Worm (Caenorhabditis elegans) whole organism, L1 larva: Measurements from ENCODE around the gene tsp-1.

Source experiments
- Y116A8C.19 ChIP-seq: sonication (generic microtip); optimal IDR thresholded peaks from 2 replicates; lab custom pipeline; 2016; ENCODE audit warnings: missing compliant biosample characterization, missing genetic modification characterization, borderline replicate concordance
- aha-1 ChIP-seq: fragments of 150-350 bp; optimal IDR thresholded peaks from 2 replicates; lab custom pipeline; 2014; ENCODE audit warnings: missing biosample characterization, missing genetic modification characterization
- alr-1 ChIP-seq: fragments of 200-800 bp; sonication (Bioruptor generic); optimal IDR thresholded peaks from 2 replicates; lab custom pipeline; 2018; ENCODE audit warnings: borderline replicate concordance, mild to moderate bottlenecking, missing genetic modification characterization, missing compliant biosample characterization
- aly-2 ChIP-seq: fragments of 150-350 bp; optimal IDR thresholded peaks from 2 replicates; lab custom pipeline; 2014; ENCODE audit warnings: missing biosample characterization, missing genetic modification characterization
- blmp-1 ChIP-seq: fragments of 150-350 bp; optimal IDR thresholded peaks from 2 replicates; lab custom pipeline; 2014; ENCODE audit warnings: missing biosample characterization, missing genetic modification characterization
- ceh-63 ChIP-seq: fragments of 200-800 bp; sonication (Bioruptor generic); optimal IDR thresholded peaks from 2 replicates; lab custom pipeline; 2018; ENCODE audit warnings: mild to moderate bottlenecking, missing genetic modification characterization, missing compliant biosample characterization
- ceh-82 ChIP-seq, 3 experiments: fragments of 150-350 bp in 1 of 3; sonication (generic microtip) in 2 of 3; optimal IDR thresholded peaks; 2 replicates each; lab custom pipeline; 2014 to 2017; ENCODE audit warnings: missing biosample characterization in 3 of 3, missing genetic modification characterization in 3 of 3
- dpl-1 ChIP-seq, 3 experiments: fragments of 150-350 bp in 2 of 3; sonication (generic microtip) in 1 of 3; optimal IDR thresholded peaks; 2 replicates each; lab custom pipeline; 2014 to 2017; ENCODE audit warnings: missing biosample characterization in 3 of 3, missing genetic modification characterization in 3 of 3, missing genetic modification reagents in 3 of 3
- efl-1 ChIP-seq, 4 experiments: fragments of 150-350 bp; optimal IDR thresholded peaks in 3 of 4; peaks in 1 of 4; 1 replicate in 1 of 4; 2 replicates in 3 of 4; lab custom pipeline; 2014; ENCODE audit warnings: missing biosample characterization in 2 of 4, missing genetic modification characterization in 2 of 4, missing genetic modification reagents in 2 of 4
- efl-3 ChIP-seq: fragments of 200-800 bp; sonication (Bioruptor generic); optimal IDR thresholded peaks from 2 replicates; lab custom pipeline; 2018; ENCODE audit warnings: mild to moderate bottlenecking, missing genetic modification characterization, missing compliant biosample characterization
- egl-13 ChIP-seq: sonication (generic microtip); optimal IDR thresholded peaks from 2 replicates; lab custom pipeline; 2016; ENCODE audit warnings: missing genotype, missing genetic modification reagents, missing genetic modification characterization, missing compliant biosample characterization
- ets-5 ChIP-seq: fragments of 200-800 bp; sonication (Bioruptor generic); IDR thresholded peaks from 2 replicates; pipeline ENCODE4 v1.3.6; 2022; ENCODE audit warnings: missing genetic modification characterization, missing compliant biosample characterization
- fkh-10 ChIP-seq: sonication (generic microtip); optimal IDR thresholded peaks from 2 replicates; lab custom pipeline; 2017; ENCODE audit warnings: missing biosample characterization, missing genetic modification reagents, missing genetic modification characterization
- fkh-4 ChIP-seq: sonication (generic microtip); optimal IDR thresholded peaks from 2 replicates; lab custom pipeline; 2016; ENCODE audit warnings: missing compliant biosample characterization, missing genetic modification characterization, borderline replicate concordance
- fkh-8 ChIP-seq: sonication (generic microtip); optimal IDR thresholded peaks from 2 replicates; lab custom pipeline; 2016; ENCODE audit warnings: mild to moderate bottlenecking, missing genetic modification characterization, missing compliant biosample characterization
- grh-1 ChIP-seq: fragments of 200-800 bp; sonication (Bioruptor generic); IDR thresholded peaks from 2 replicates; pipeline ENCODE4 v1.3.6; 2022; ENCODE audit warnings: missing genetic modification reagents, missing genetic modification characterization, missing compliant biosample characterization
- isw-1 ChIP-seq: fragments of 200-800 bp; sonication (Bioruptor generic); IDR thresholded peaks from 2 replicates; pipeline ENCODE4 v1.3.6; 2022; ENCODE audit warnings: missing genetic modification characterization, missing compliant biosample characterization
- jun-1 ChIP-seq: fragments of 150-350 bp; optimal IDR thresholded peaks from 2 replicates; lab custom pipeline; 2014; ENCODE audit warnings: missing biosample characterization, missing genetic modification reagents, missing genetic modification characterization
- lin-14 ChIP-seq: fragments of 200-800 bp; sonication (Bioruptor generic); optimal IDR thresholded peaks from 2 replicates; lab custom pipeline; 2018; ENCODE audit warnings: mild to moderate bottlenecking, missing genetic modification characterization, moderate library complexity, missing compliant biosample characterization
- lin-15B ChIP-seq: fragments of 150-350 bp; sonication (generic microtip); optimal IDR thresholded peaks from 3 replicates; lab custom pipeline; 2014; ENCODE audit warnings: missing biosample characterization, missing genetic modification characterization
- lin-35 ChIP-seq, 2 experiments: fragments of 150-350 bp; optimal IDR thresholded peaks; 2 replicates each; lab custom pipeline; 2014; ENCODE audit warnings: missing biosample characterization in 2 of 2, missing genetic modification characterization in 2 of 2, missing genetic modification reagents in 2 of 2
- lin-39 ChIP-seq: fragments of 150-350 bp; optimal IDR thresholded peaks from 2 replicates; lab custom pipeline; 2014; ENCODE audit warnings: missing biosample characterization, missing genetic modification reagents, missing genetic modification characterization
- lir-3 ChIP-seq: sonication (generic microtip); optimal IDR thresholded peaks from 2 replicates; lab custom pipeline; 2016; ENCODE audit warnings: mild to moderate bottlenecking, missing genetic modification characterization, moderate library complexity, missing compliant biosample characterization; ENCODE audit not compliant: poor library complexity
- mep-1 ChIP-seq: fragments of 150-350 bp; optimal IDR thresholded peaks from 2 replicates; lab custom pipeline; 2014; ENCODE audit warnings: missing biosample characterization, missing genetic modification characterization
- nhr-12 ChIP-seq: sonication (generic microtip); optimal IDR thresholded peaks from 2 replicates; lab custom pipeline; 2017; ENCODE audit warnings: missing biosample characterization, missing genetic modification characterization
- nhr-19 ChIP-seq: fragments of 200-800 bp; sonication (Bioruptor generic); conservative IDR thresholded peaks from 2 replicates; pipeline ENCODE4 v1.3.6; 2022; ENCODE audit warnings: missing genetic modification characterization, missing compliant biosample characterization
- nhr-237 ChIP-seq: fragments of 150-350 bp; optimal IDR thresholded peaks from 2 replicates; lab custom pipeline; 2014; ENCODE audit warnings: missing biosample characterization, missing genetic modification characterization
- nhr-28 ChIP-seq: fragments of 150-350 bp; optimal IDR thresholded peaks from 2 replicates; lab custom pipeline; 2014; ENCODE audit warnings: missing biosample characterization, missing genetic modification characterization
- nhr-47 ChIP-seq: sonication (generic microtip); optimal IDR thresholded peaks from 2 replicates; lab custom pipeline; 2016; ENCODE audit warnings: mild to moderate bottlenecking, missing genetic modification characterization, moderate library complexity, missing compliant biosample characterization
- nhr-71 ChIP-seq: sonication (generic microtip); optimal IDR thresholded peaks from 2 replicates; lab custom pipeline; 2016; ENCODE audit warnings: mild to moderate bottlenecking, missing genetic modification characterization, moderate library complexity, missing compliant biosample characterization
- nhr-76 ChIP-seq: sonication (generic microtip); optimal IDR thresholded peaks from 2 replicates; lab custom pipeline; 2017; ENCODE audit warnings: missing biosample characterization, missing genetic modification characterization
- nhr-77 ChIP-seq: fragments of 150-350 bp; optimal IDR thresholded peaks from 2 replicates; lab custom pipeline; 2014; ENCODE audit warnings: missing biosample characterization, missing genetic modification characterization
- nhr-90 ChIP-seq: sonication (generic microtip); optimal IDR thresholded peaks from 2 replicates; lab custom pipeline; 2016; ENCODE audit warnings: mild to moderate bottlenecking, missing genetic modification characterization, missing compliant biosample characterization; ENCODE audit not compliant: poor library complexity
- rnt-1 ChIP-seq: sonication (generic microtip); optimal IDR thresholded peaks from 2 replicates; lab custom pipeline; 2016; ENCODE audit warnings: mild to moderate bottlenecking, missing genetic modification characterization, moderate library complexity, missing compliant biosample characterization
- skn-1 ChIP-seq: fragments of 150-350 bp; optimal IDR thresholded peaks from 2 replicates; lab custom pipeline; 2014; ENCODE audit warnings: missing biosample characterization, missing genetic modification characterization
- snu-23 ChIP-seq: sonication (generic microtip); optimal IDR thresholded peaks from 2 replicates; lab custom pipeline; 2016; ENCODE audit warnings: missing genetic modification characterization, missing compliant biosample characterization
- sox-4 ChIP-seq: sonication (generic microtip); optimal IDR thresholded peaks from 2 replicates; lab custom pipeline; 2016; ENCODE audit warnings: missing genetic modification characterization, missing compliant biosample characterization
- sup-37 ChIP-seq: fragments of 200-800 bp; sonication (Bioruptor generic); optimal IDR thresholded peaks from 2 replicates; lab custom pipeline; 2018; ENCODE audit warnings: mild to moderate bottlenecking, missing genetic modification characterization, missing compliant biosample characterization
- swsn-7 ChIP-seq: sonication (generic microtip); optimal IDR thresholded peaks from 2 replicates; lab custom pipeline; 2016; ENCODE audit warnings: missing genetic modification characterization, missing compliant biosample characterization
- tbx-2 ChIP-seq: sonication (generic microtip); optimal IDR thresholded peaks from 2 replicates; lab custom pipeline; 2016; ENCODE audit warnings: missing genetic modification characterization, missing compliant biosample characterization
- unc-130 ChIP-seq: fragments of 150-350 bp; optimal IDR thresholded peaks from 2 replicates; lab custom pipeline; 2017; ENCODE audit warnings: missing biosample characterization, missing genetic modification characterization, inconsistent platforms
- unc-30 ChIP-seq: sonication (generic microtip); optimal IDR thresholded peaks from 2 replicates; lab custom pipeline; 2017; ENCODE audit warnings: missing biosample characterization, missing genetic modification characterization
- unc-86 ChIP-seq: sonication (generic microtip); optimal IDR thresholded peaks from 2 replicates; lab custom pipeline; 2016; ENCODE audit warnings: missing genetic modification characterization, missing compliant biosample characterization
- unc-98 ChIP-seq: fragments of 200-800 bp; sonication (Bioruptor generic); IDR thresholded peaks from 2 replicates; pipeline ENCODE4 v1.3.6; 2022; ENCODE audit warnings: missing genetic modification characterization, missing compliant biosample characterization
- xbp-1 ChIP-seq: sonication (generic microtip); optimal IDR thresholded peaks from 2 replicates; lab custom pipeline; 2016; ENCODE audit warnings: missing genetic modification characterization, missing compliant biosample characterization
- zag-1 ChIP-seq: fragments of 150-350 bp; optimal IDR thresholded peaks from 2 replicates; lab custom pipeline; 2014; ENCODE audit warnings: missing biosample characterization, missing genetic modification characterization
- ztf-4 ChIP-seq: fragments of 150-350 bp; optimal IDR thresholded peaks from 2 replicates; lab custom pipeline; 2014; ENCODE audit warnings: missing biosample characterization, missing genetic modification characterization

Gene tsp-1

DNA sequence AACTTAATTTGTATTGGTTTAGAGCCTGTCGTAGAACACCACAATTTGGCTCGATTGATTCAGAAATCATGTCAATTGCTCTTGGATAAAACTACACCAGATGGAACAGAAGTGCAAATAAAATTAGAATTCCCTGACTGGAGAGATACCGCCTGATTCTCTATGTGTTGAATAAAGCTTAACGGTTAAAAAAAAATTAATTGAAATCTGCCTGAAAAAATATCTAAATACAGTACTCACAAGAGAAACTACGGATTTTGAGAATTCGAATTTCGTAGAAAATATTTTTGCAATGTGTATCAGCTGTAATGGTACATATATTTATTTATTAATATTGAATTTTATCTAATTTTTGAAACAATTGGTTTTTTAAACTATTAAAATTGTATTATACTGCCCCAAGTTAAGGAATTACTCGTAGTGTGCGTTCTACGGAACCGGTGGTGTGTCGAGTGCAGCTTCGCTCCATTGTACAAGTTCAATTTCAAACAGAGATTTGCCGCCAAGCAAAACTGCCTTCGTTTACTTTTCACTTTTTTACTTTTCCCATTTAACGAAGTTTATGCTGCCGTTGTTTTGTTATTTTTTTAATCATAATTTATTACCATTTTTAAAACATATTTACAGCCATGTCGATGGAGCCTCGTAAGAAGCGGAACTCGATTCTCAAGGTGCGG is 10.9 kb upstream of the tsp-1 start, which contains the start of gene knl-1 (continued):
- TF ChIP-seq ztf-4 (tag; lab: Kevin White, UChicago) (no peak), sup-37 (GFP tag; lab: Kevin White, UChicago) (no peak), lin-15B (tag; lab: Kevin White, UChicago) (peak; percentile 74), lir-3 (tag; lab: Kevin White, UChicago) (peak; percentile 36), nhr-237 (peak; percentile 2), lin-35 (GFP tag; optimal IDR thresholded peaks at IDR 0.05; lab: Kevin White, UChicago) (peak; percentile 77 to 94), lin-14 (peak; percentile 46), mep-1 (tag; lab: Kevin White, UChicago) (peak; percentile 69), nhr-12 (no peak), efl-3 (GFP tag; lab: Kevin White, UChicago) (no peak), Y116A8C.19 (tag; lab: Kevin White, UChicago) (no peak), blmp-1 (tag; lab: Kevin White, UChicago) (peak; percentile 72), nhr-19 (no peak), tbx-2 (tag; lab: Kevin White, UChicago) (no peak), dpl-1 (GFP tag; optimal IDR thresholded peaks at IDR 0.05; lab: Kevin White, UChicago) (peak; percentile 80 to 89 (median 81)), sox-4 (tag; lab: Kevin White, UChicago) (no peak), zag-1 (tag; lab: Kevin White, UChicago) (no peak), nhr-77 (tag; lab: Kevin White, UChicago) (peak; percentile 28), nhr-90 (peak; percentile 25), xbp-1 (peak; percentile 22), ceh-82 (tag; optimal IDR thresholded peaks at IDR 0.05; lab: Kevin White, UChicago) (peak in 1 of 3 experiments; percentile 61), aly-2 (tag; lab: Kevin White, UChicago) (no peak), nhr-71 (no peak), egl-13 (tag; lab: Kevin White, UChicago) (no peak), nhr-76 (no peak), alr-1 (tag; lab: Kevin White, UChicago) (no peak), nhr-28 (no peak), swsn-7 (tag; lab: Kevin White, UChicago) (peak; percentile 17), ceh-63 (GFP tag; lab: Kevin White, UChicago) (no peak), grh-1 (GFP tag; lab: Robert Waterston, UW) (no peak), unc-86 (no peak), aha-1 (tag; lab: Kevin White, UChicago) (no peak), ets-5 (GFP tag; lab: Robert Waterston, UW) (no peak), fkh-4 (tag; lab: Kevin White, UChicago) (peak; percentile 5), rnt-1 (peak; percentile 65), lin-39 (tag; lab: Kevin White, UChicago) (no peak), efl-1 (optimal IDR thresholded peaks at IDR 0.05; lab: Kevin White, UChicago) (peak; percentile 84 to 91), efl-1 (GFP tag; optimal IDR thresholded peaks at IDR 0.05 in 1 of 2; lab: Kevin White, UChicago) (peak; percentile 83 to 97), nhr-47 (tag; lab: Kevin White, UChicago) (no peak), unc-130 (tag; lab: Kevin White, UChicago) (no peak), fkh-8 (tag; lab: Kevin White, UChicago) (peak; percentile 19), unc-30 (tag; lab: Kevin White, UChicago) (no peak), unc-98 (GFP tag; lab: Robert Waterston, UW) (no peak), fkh-10 (no peak), skn-1 (peak; percentile 36), snu-23 (peak; percentile 50), isw-1 (GFP tag; lab: Robert Waterston, UW) (no peak; the same call in 1 of the 2 replicates), jun-1 (no peak)
